Worm (Caenorhabditis elegans) whole organism, L1 larva: Measurements from ENCODE around the gene best-1.

Source experiments
- mep-1 ChIP-seq: fragments of 150-350 bp; optimal IDR thresholded peaks from 2 replicates; lab custom pipeline; 2014; ENCODE audit warnings: missing biosample characterization, missing genetic modification characterization
- nhr-11 ChIP-seq: fragments of 150-350 bp; optimal IDR thresholded peaks from 2 replicates; lab custom pipeline; 2014; ENCODE audit warnings: missing biosample characterization, missing genetic modification characterization
- nhr-12 ChIP-seq: sonication (generic microtip); optimal IDR thresholded peaks from 2 replicates; lab custom pipeline; 2017; ENCODE audit warnings: missing biosample characterization, missing genetic modification characterization

- TF ChIP-seq mep-1 (tag; lab: Kevin White, UChicago) (no peak), nhr-12 (tag; lab: Kevin White, UChicago) (no peak), nhr-11 (tag; lab: Kevin White, UChicago) (no peak)
Observed at ce11 chrIV:13107359-13107758, 2.2 kb downstream of the best-1 start, which contains the start of gene B0564.2.
